Fruit fly (Drosophila melanogaster): ENCODE data around the gene CG42331.

DNA sequence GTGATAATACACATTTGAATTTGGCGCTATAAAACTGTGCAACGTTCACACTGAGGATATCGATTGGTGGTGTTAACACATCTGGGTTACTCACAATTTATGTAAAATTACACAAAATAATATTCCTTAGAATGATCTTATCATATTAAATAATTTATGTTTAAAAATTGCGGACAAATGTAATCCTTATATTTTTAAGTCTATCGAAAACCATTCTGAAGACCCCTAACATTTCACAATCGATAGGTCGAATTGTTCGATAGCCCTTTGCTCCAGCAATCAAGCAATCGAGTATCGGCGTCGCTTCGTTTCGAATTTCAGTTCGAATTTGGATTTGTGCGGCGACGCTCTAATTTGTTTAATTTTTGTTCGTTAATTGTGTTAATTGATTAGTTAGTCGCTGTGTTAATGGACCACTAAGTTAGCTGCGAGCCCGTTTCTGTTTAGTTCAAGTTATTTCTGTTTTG, 18.4 kb upstream of the CG42331 start, which contains the start of gene asp:
- TF ChIP-seq psq (GFP tag; optimal IDR thresholded peaks at IDR 0.05) (no peak), Rel (GFP tag; optimal IDR thresholded peaks at IDR 0.05) (no peak), Rel (tag; optimal IDR thresholded peaks at IDR 0.05) (no peak), rgr (GFP tag; optimal IDR thresholded peaks at IDR 0.05) (no peak), Hr78 (GFP tag; optimal IDR thresholded peaks at IDR 0.05) (no peak), woc (GFP tag; optimal IDR thresholded peaks at IDR 0.05) (no peak), usp (GFP tag; optimal IDR thresholded peaks at IDR 0.05) (no peak), Dif (GFP tag; optimal IDR thresholded peaks at IDR 0.05; ENCODE audit: partially characterized antibody) (no peak), CG9705 (GFP tag; optimal IDR thresholded peaks at IDR 0.05) (no peak), lola (GFP tag; optimal IDR thresholded peaks at IDR 0.05) (no peak)
